Worm (Caenorhabditis elegans) whole organism, mixed stage, embryonic: Measurements from ENCODE around the gene chat-1.

Experiments
- ceh-43 ChIP-seq: fragments of 200-800 bp; sonication (Bioruptor generic); optimal IDR thresholded peaks from 2 replicates; lab custom pipeline; 2018; ENCODE audit warnings: mild to moderate bottlenecking, missing genetic modification characterization, moderate library complexity, missing compliant biosample characterization
- elt-1 ChIP-seq: sonication (generic microtip); optimal IDR thresholded peaks from 2 replicates; lab custom pipeline; 2017; ENCODE audit warnings: missing genetic modification characterization, mild to moderate bottlenecking, missing compliant biosample characterization, antibody characterized with exemption, moderate library complexity, borderline replicate concordance; ENCODE audit not compliant: insufficient read depth
- nhr-12 ChIP-seq: fragments of 150-350 bp; optimal IDR thresholded peaks from 2 replicates; lab custom pipeline; 2014; ENCODE audit warnings: missing biosample characterization, missing genetic modification characterization
- pha-4 ChIP-seq: fragments of 150-350 bp; optimal IDR thresholded peaks from 2 replicates; lab custom pipeline; 2018; ENCODE audit warnings: missing biosample characterization, missing genetic modification reagents, missing genetic modification characterization
- snpc-4 ChIP-seq: fragments of 150-350 bp; optimal IDR thresholded peaks from 2 replicates; lab custom pipeline; 2014; ENCODE audit warnings: missing biosample characterization, missing genetic modification characterization
- unc-39 ChIP-seq: fragments of 150-350 bp; optimal IDR thresholded peaks from 2 replicates; lab custom pipeline; 2014; ENCODE audit warnings: missing biosample characterization, missing genetic modification characterization
- unc-62 ChIP-seq: fragments of 150-350 bp; optimal IDR thresholded peaks from 2 replicates; lab custom pipeline; 2014; ENCODE audit warnings: missing biosample characterization, missing genetic modification reagents, missing genetic modification characterization
- ztf-11 ChIP-seq: fragments of 150-350 bp; optimal IDR thresholded peaks from 2 replicates; lab custom pipeline; 2014; ENCODE audit warnings: missing biosample characterization, missing genetic modification characterization

DNA sequence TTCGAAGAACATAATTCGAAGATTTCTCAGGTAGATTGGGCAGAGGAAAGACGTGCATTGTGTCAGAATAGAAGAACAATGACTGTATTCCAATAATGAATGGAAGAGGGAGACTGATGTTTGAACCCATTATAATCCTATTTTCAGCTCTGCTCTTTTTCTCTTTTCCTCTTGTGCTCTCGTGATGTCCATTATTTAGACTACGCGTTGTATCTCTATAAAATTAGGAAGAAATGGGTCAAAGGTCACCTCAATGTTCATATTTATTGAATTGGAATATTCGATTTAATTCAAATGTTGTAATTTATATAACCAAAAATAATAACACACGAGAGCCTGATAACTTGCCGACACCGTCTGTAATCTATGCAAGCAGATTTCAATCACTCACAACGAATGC is 7.9 kb upstream of the chat-1 start, which contains the start of gene fbxb-74:
- no peak for TF ChIP-seq pha-4 (tag; lab: Kevin White, UChicago)
- TF ChIP-seq nhr-12 (tag; lab: Kevin White, UChicago): no peak
- no peak for TF ChIP-seq unc-39 (tag; lab: Kevin White, UChicago)
- no peak for TF ChIP-seq snpc-4 (tag; lab: Kevin White, UChicago)
- TF ChIP-seq elt-1: no peak
- TF ChIP-seq unc-62: no peak
- no peak for TF ChIP-seq ztf-11 (tag; lab: Kevin White, UChicago)
- no peak for TF ChIP-seq ceh-43 (GFP tag; lab: Kevin White, UChicago)
